Fruit fly (Drosophila melanogaster): ENCODE measurements around the gene Octbeta1R.

Octbeta1R gene

DNA sequence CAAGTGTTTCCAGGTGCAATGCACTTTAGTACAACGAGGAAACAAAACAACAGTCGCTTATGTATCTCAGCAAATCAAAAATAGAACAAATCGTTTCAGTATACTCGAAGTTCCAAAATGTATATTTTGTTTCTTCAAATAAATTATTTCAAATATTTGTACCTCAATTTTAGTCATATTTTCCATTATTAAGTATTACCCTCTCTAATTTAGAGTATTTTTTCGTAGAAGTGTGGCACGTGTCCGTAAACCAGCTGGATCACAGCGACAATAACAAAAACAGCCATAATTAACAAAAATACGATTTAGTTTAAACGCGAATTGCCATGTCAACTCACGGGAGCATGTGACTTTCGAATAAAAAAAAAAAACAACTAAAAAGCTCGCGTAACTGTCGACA lies 21.7 kb downstream of the Octbeta1R start:
- TF ChIP-seq sv (GFP tag; optimal IDR thresholded peaks at IDR 0.05) = no peak

DNA sequence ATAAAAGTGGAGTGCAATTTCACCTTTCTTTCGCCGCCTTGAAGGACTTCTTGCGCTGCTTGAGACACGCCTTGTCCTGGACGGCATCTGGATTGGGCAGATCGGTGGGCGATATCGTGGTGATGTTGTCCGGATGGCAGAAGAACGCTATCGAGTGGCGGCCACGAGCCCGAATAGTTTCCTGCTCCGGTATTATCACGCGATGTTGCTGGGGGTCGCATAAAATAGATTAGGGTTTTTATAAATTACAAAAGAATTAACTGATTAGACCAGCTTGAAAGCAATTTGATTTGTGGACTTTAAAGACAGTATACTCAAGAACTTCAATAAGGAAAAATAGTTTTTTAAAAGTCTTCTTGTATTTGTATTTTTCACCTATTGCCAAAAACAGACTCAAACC lies 23.5 kb downstream of the Octbeta1R start:
- TF ChIP-seq Jra (GFP tag; optimal IDR thresholded peaks at IDR 0.05) = no peak
- TF ChIP-seq jim (GFP tag; optimal IDR thresholded peaks at IDR 0.05) = no peak
- no peak for TF ChIP-seq rgr (GFP tag; optimal IDR thresholded peaks at IDR 0.05)
- no peak for TF ChIP-seq h (GFP tag; optimal IDR thresholded peaks at IDR 0.05)
- no peak for TF ChIP-seq foxo (GFP tag; optimal IDR thresholded peaks at IDR 0.05)

DNA sequence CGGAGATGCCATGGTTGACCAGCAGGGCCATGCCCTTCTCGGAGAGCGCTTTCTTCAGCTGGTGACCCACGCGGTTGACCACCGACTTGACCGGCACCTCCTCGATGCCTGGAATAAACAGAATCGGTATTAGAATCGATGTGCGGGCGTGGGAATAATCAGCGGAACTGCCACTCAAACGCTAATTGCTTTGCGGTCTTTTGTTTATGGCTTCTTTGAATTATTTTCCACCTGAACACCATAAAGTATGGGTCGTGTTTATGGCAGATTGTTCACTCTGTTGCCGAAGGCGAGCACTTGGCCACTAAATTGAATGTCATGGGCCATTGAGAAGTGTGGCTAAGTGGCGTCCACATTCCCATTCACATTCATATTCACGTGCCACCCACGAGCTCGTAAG lies 25.0 kb downstream of the Octbeta1R start:
- TF ChIP-seq Hr78 (GFP tag; optimal IDR thresholded peaks at IDR 0.05) = no peak
- no peak for TF ChIP-seq HLH106 (tag; optimal IDR thresholded peaks at IDR 0.05)
- no peak for TF ChIP-seq pan (optimal IDR thresholded peaks at IDR 0.05)
- TF ChIP-seq Mio (GFP tag; optimal IDR thresholded peaks at IDR 0.05) = no peak
- TF ChIP-seq sage (GFP tag; optimal IDR thresholded peaks at IDR 0.05) = no peak
- TF ChIP-seq woc (GFP tag; optimal IDR thresholded peaks at IDR 0.05) = no peak
- TF ChIP-seq psq (GFP tag; optimal IDR thresholded peaks at IDR 0.05) = no peak
- TF ChIP-seq foxo (GFP tag; optimal IDR thresholded peaks at IDR 0.05) = no peak
- no peak for TF ChIP-seq dsf (GFP tag; optimal IDR thresholded peaks at IDR 0.05; ENCODE audit: borderline replicate concordance)

DNA sequence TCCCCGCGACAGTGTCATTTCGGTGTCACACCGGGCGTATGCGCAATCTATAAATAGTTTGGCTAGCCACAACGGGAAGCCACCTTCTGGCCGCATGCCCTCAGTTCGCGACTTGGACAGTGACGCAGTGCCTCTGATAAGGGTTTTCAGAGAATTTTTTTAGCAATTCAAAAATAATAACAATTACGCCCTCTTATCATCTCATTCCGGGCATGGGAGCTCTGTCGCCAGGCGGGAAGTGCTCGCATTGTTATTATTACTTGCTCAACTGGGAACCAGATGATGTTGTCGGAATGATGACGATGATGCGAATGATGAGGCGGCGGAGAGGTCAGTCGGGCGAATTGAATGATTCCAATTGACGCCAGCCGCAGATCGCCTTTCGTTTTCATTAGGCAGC lies 25.8 kb downstream of the Octbeta1R start:
- peak; percentile 9 for TF ChIP-seq Hr83 (GFP tag; optimal IDR thresholded peaks at IDR 0.05; ENCODE audit: poor library complexity, severe bottlenecking)
- no peak for TF ChIP-seq N (GFP tag; optimal IDR thresholded peaks at IDR 0.05)
- no peak for TF ChIP-seq Jra (GFP tag; optimal IDR thresholded peaks at IDR 0.05)
- TF ChIP-seq CrebA (GFP tag; optimal IDR thresholded peaks at IDR 0.05; ENCODE audit: borderline replicate concordance) = no peak
- no peak for TF ChIP-seq woc (GFP tag; optimal IDR thresholded peaks at IDR 0.05)
- no peak for TF ChIP-seq CG32264 (GFP tag; optimal IDR thresholded peaks at IDR 0.05)
- TF ChIP-seq Rel (GFP tag; optimal IDR thresholded peaks at IDR 0.05) = no peak
- TF ChIP-seq Rel (tag; optimal IDR thresholded peaks at IDR 0.05) = peak; percentile 44
- TF ChIP-seq Vsx2 (GFP tag; optimal IDR thresholded peaks at IDR 0.05; ENCODE audit: partially characterized antibody) = peak; percentile 17
- TF ChIP-seq h (GFP tag; optimal IDR thresholded peaks at IDR 0.05) = peak; percentile 13

DNA sequence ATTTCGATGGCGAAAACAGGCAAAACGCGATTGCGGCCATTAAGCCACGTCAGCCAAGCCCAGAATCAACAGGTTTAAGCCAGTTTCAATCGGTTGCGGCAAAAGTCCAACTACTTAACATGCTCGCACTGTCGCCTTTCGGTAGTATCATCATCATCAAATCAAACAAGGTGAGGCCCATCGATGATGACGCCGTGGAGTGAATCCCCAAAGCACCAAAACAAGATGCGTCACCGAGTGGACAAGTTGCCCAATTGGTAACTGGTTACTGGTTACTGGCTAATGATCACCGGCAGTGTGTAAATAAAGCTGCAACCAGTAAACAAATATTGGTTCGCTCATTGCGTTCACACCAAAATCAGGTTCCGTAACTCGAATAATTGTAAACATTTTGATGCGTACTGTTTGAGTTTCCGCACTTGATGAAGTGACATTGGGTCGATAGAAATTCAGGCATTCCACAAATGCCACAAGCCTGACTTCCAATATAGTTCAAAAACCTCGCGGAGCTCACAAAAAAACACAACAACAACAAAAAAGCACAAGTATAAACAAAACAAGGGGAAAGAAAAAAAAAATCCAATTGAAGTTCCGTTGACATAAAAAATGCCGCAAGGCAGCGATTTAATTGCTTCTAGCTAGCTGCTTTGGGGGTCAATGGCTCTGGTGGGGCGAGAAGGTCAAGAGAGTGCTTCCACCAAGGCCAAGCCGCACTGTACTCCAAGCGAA lies 27.5 kb downstream of the Octbeta1R start:
- TF ChIP-seq h (GFP tag; optimal IDR thresholded peaks at IDR 0.05) = peak; percentile 23
- peak; percentile 21 for TF ChIP-seq Hnf4 (GFP tag; optimal IDR thresholded peaks at IDR 0.05)
- no peak for TF ChIP-seq usp (GFP tag; optimal IDR thresholded peaks at IDR 0.05)
- TF ChIP-seq ey (GFP tag; optimal IDR thresholded peaks at IDR 0.05) = no peak
- no peak for TF ChIP-seq lola (GFP tag; optimal IDR thresholded peaks at IDR 0.05)
- TF ChIP-seq fru (GFP tag; optimal IDR thresholded peaks at IDR 0.05) = peak; percentile 44
- no peak for TF ChIP-seq OdsH (GFP tag; optimal IDR thresholded peaks at IDR 0.05)
- peak; percentile 16 for TF ChIP-seq rgr (GFP tag; optimal IDR thresholded peaks at IDR 0.05)
- TF ChIP-seq pan (optimal IDR thresholded peaks at IDR 0.05) = no peak
- no peak for TF ChIP-seq dl (GFP tag; optimal IDR thresholded peaks at IDR 0.05; ENCODE audit: insufficient read depth in 1 of 2, partially characterized antibody in 2 of 2)
- no peak for TF ChIP-seq Hr78 (GFP tag; optimal IDR thresholded peaks at IDR 0.05)
- TF ChIP-seq dsf (GFP tag; optimal IDR thresholded peaks at IDR 0.05; ENCODE audit: borderline replicate concordance) = no peak
- TF ChIP-seq Abd-B (GFP tag; optimal IDR thresholded peaks at IDR 0.05) = no peak
- TF ChIP-seq br (GFP tag; optimal IDR thresholded peaks at IDR 0.05) = no peak
- no peak for TF ChIP-seq brk (GFP tag; optimal IDR thresholded peaks at IDR 0.05)
- no peak for TF ChIP-seq GATAd (GFP tag; optimal IDR thresholded peaks at IDR 0.05)
- TF ChIP-seq Dfd (GFP tag; optimal IDR thresholded peaks at IDR 0.05) = no peak
- peak; percentile 14 for TF ChIP-seq tai (GFP tag; optimal IDR thresholded peaks at IDR 0.05)
- no peak for TF ChIP-seq sage (GFP tag; optimal IDR thresholded peaks at IDR 0.05)
- TF ChIP-seq psq (GFP tag; optimal IDR thresholded peaks at IDR 0.05) = no peak
- peak; percentile 73 for TF ChIP-seq Hr83 (GFP tag; optimal IDR thresholded peaks at IDR 0.05; ENCODE audit: poor library complexity, severe bottlenecking)
- peak; percentile 10 for TF ChIP-seq Jra (GFP tag; optimal IDR thresholded peaks at IDR 0.05)
- TF ChIP-seq Mio (GFP tag; optimal IDR thresholded peaks at IDR 0.05) = no peak
- TF ChIP-seq Dif (GFP tag; optimal IDR thresholded peaks at IDR 0.05; ENCODE audit: partially characterized antibody) = no peak
- TF ChIP-seq dmrt93B (GFP tag; optimal IDR thresholded peaks at IDR 0.05) = peak; percentile 1
- TF ChIP-seq Rel (GFP tag; optimal IDR thresholded peaks at IDR 0.05) = no peak
- peak; percentile 96 for TF ChIP-seq Rel (tag; optimal IDR thresholded peaks at IDR 0.05)
- no peak for TF ChIP-seq HLH106 (tag; optimal IDR thresholded peaks at IDR 0.05)
- no peak for TF ChIP-seq Vsx2 (GFP tag; optimal IDR thresholded peaks at IDR 0.05; ENCODE audit: partially characterized antibody)
- no peak for TF ChIP-seq CrebA (GFP tag; optimal IDR thresholded peaks at IDR 0.05; ENCODE audit: borderline replicate concordance)
- peak in 1 of 2 experiments; percentile 21 for TF ChIP-seq foxo (GFP tag; optimal IDR thresholded peaks at IDR 0.05)
- TF ChIP-seq CG32264 (GFP tag; optimal IDR thresholded peaks at IDR 0.05) = no peak
- TF ChIP-seq woc (GFP tag; optimal IDR thresholded peaks at IDR 0.05) = no peak
- TF ChIP-seq Sp1 (GFP tag; optimal IDR thresholded peaks at IDR 0.05) = no peak
- no peak for TF ChIP-seq CG9705 (GFP tag; optimal IDR thresholded peaks at IDR 0.05)
- no peak for TF ChIP-seq sv (GFP tag; optimal IDR thresholded peaks at IDR 0.05)
- TF ChIP-seq jim (GFP tag; optimal IDR thresholded peaks at IDR 0.05) = no peak

Measured in whole organism, wandering third instar larva.